Fruit fly (Drosophila melanogaster) whole organism, embryonic: ENCODE measurements around the gene CG44001.

ENCODE experiments used
- Aef1 ChIP-seq: fragments of 200-800 bp; sonication (Bioruptor generic); IDR thresholded peaks from 3 replicates; pipeline ENCODE4 v1.3.6; 2022; ENCODE audit warnings: missing biosample characterization, missing genetic modification characterization
- Atf6 ChIP-seq: fragments of 200-800 bp; sonication (Bioruptor generic); IDR thresholded peaks from 2 replicates; pipeline ENCODE4 v1.3.6; 2022; ENCODE audit warnings: missing biosample characterization, missing genetic modification characterization
- BtbVII ChIP-seq: fragments of 200-800 bp; sonication (Bioruptor generic); optimal IDR thresholded peaks from 3 replicates; lab custom pipeline; 2017; ENCODE audit warnings: missing biosample characterization, mild to moderate bottlenecking, missing genetic modification characterization
- Bteb2 ChIP-seq: fragments of 200-800 bp; sonication (Bioruptor generic); optimal IDR thresholded peaks from 2 replicates; lab custom pipeline; 2016; ENCODE audit warnings: missing biosample characterization, missing genetic modification characterization
- CG1024 ChIP-seq: fragments of 200-800 bp; sonication (Bioruptor generic); IDR thresholded peaks from 2 replicates; pipeline ENCODE4 v1.3.6; 2022; ENCODE audit warnings: missing biosample characterization, missing genetic modification characterization
- CG11696 ChIP-seq: fragments of 200-800 bp; sonication (Bioruptor generic); IDR thresholded peaks from 2 replicates; pipeline ENCODE4 v1.3.6; 2022; ENCODE audit warnings: missing biosample characterization, missing genetic modification characterization
- CG12391 ChIP-seq: fragments of 200-800 bp; sonication (Bioruptor generic); optimal IDR thresholded peaks from 3 replicates; lab custom pipeline; 2018; ENCODE audit warnings: missing biosample characterization, mild to moderate bottlenecking, missing genetic modification characterization, moderate library complexity
- CG12744 ChIP-seq: fragments of 200-800 bp; sonication (Bioruptor generic); optimal IDR thresholded peaks from 2 replicates; lab custom pipeline; 2016; ENCODE audit warnings: missing biosample characterization, missing genetic modification characterization
- CG15514 ChIP-seq: fragments of 200-800 bp; sonication (Bioruptor generic); optimal IDR thresholded peaks from 3 replicates; lab custom pipeline; 2017; ENCODE audit warnings: missing biosample characterization, missing genetic modification characterization, mild to moderate bottlenecking, moderate library complexity, missing genetic modification reagents
- CG15601 ChIP-seq: fragments of 200-800 bp; sonication (Bioruptor generic); optimal IDR thresholded peaks from 3 replicates; lab custom pipeline; 2019; ENCODE audit warnings: missing biosample characterization, mild to moderate bottlenecking, missing genetic modification characterization, moderate library complexity
- CG1603 ChIP-seq: fragments of 200-800 bp; sonication (Bioruptor generic); optimal IDR thresholded peaks from 2 replicates; lab custom pipeline; 2019; ENCODE audit warnings: missing biosample characterization, mild to moderate bottlenecking, missing genetic modification characterization, moderate library complexity
- CG16779 ChIP-seq: fragments of 200-800 bp; sonication (Bioruptor generic); IDR thresholded peaks from 2 replicates; pipeline ENCODE4 v1.3.6; 2022; ENCODE audit warnings: missing biosample characterization, missing genetic modification characterization
- CG17802 ChIP-seq: fragments of 200-800 bp; sonication (Bioruptor generic); optimal IDR thresholded peaks from 2 replicates; lab custom pipeline; 2018; ENCODE audit warnings: missing biosample characterization, mild to moderate bottlenecking, missing genetic modification characterization, moderate library complexity
- CG2678 ChIP-seq: fragments of 200-800 bp; sonication (Bioruptor generic); optimal IDR thresholded peaks from 3 replicates; lab custom pipeline; 2019; ENCODE audit warnings: missing biosample characterization, mild to moderate bottlenecking, missing genetic modification characterization, moderate library complexity
- CG4282 ChIP-seq: fragments of 200-800 bp; sonication (Bioruptor generic); optimal IDR thresholded peaks from 2 replicates; lab custom pipeline; 2016; ENCODE audit warnings: missing biosample characterization, missing genetic modification characterization
- CG4404 ChIP-seq: fragments of 200-800 bp; sonication (Bioruptor generic); IDR thresholded peaks from 2 replicates; pipeline ENCODE4 v1.3.6; 2022; ENCODE audit warnings: missing biosample characterization, missing genetic modification characterization
- CG4854 ChIP-seq: fragments of 200-800 bp; sonication (Bioruptor generic); optimal IDR thresholded peaks from 2 replicates; lab custom pipeline; 2016; ENCODE audit warnings: missing biosample characterization, missing genetic modification characterization, inconsistent platforms
- CG6854 ChIP-seq: fragments of 200-800 bp; sonication (Bioruptor generic); optimal IDR thresholded peaks from 3 replicates; lab custom pipeline; 2017; ENCODE audit warnings: missing biosample characterization, mild to moderate bottlenecking, missing genetic modification characterization
- CG8281 ChIP-seq: fragments of 200-800 bp; sonication (Bioruptor generic); optimal IDR thresholded peaks from 2 replicates; lab custom pipeline; 2018; ENCODE audit warnings: missing biosample characterization, mild to moderate bottlenecking, missing genetic modification characterization, moderate library complexity
- CG8290 ChIP-seq, 3 experiments: fragments of 200-800 bp; sonication (Bioruptor generic); optimal IDR thresholded peaks; 2 replicates each; lab custom pipeline; 2016 to 2019; ENCODE audit warnings: missing biosample characterization in 3 of 3, missing genetic modification characterization in 3 of 3, mild to moderate bottlenecking in 2 of 3, moderate library complexity in 1 of 3
- CG8478 ChIP-seq: fragments of >200 bp; optimal IDR thresholded peaks from 2 replicates; lab custom pipeline; 2018
- Fer2 ChIP-seq: fragments of 200-800 bp; sonication (Bioruptor generic); optimal IDR thresholded peaks from 2 replicates; lab custom pipeline; 2018; ENCODE audit warnings: missing biosample characterization, mild to moderate bottlenecking, missing genetic modification characterization, moderate library complexity
- HHEX ChIP-seq: fragments of 200-800 bp; sonication (Bioruptor generic); optimal IDR thresholded peaks from 3 replicates; lab custom pipeline; 2017; ENCODE audit warnings: missing biosample characterization, mild to moderate bottlenecking, missing genetic modification characterization, missing genetic modification reagents
- HLH3B ChIP-seq: fragments of 200-800 bp; sonication (Bioruptor generic); IDR thresholded peaks from 2 replicates; pipeline ENCODE4 v1.3.6; 2022; ENCODE audit warnings: missing biosample characterization, missing genetic modification characterization
- Hand ChIP-seq: fragments of 200-800 bp; sonication (Bioruptor generic); optimal IDR thresholded peaks from 2 replicates; lab custom pipeline; 2017; ENCODE audit warnings: mild to moderate bottlenecking, missing biosample characterization, missing genetic modification reagents, missing genetic modification characterization
- Hmr ChIP-seq: fragments of 200-800 bp; sonication (Bioruptor generic); optimal IDR thresholded peaks from 3 replicates; lab custom pipeline; 2017; ENCODE audit warnings: mild to moderate bottlenecking, missing biosample characterization, missing genetic modification reagents, missing genetic modification characterization
- MESR4 ChIP-seq: fragments of 200-800 bp; sonication (Bioruptor generic); optimal IDR thresholded peaks from 2 replicates; lab custom pipeline; 2018; ENCODE audit warnings: missing biosample characterization, mild to moderate bottlenecking, missing genetic modification characterization, moderate library complexity
- Trl ChIP-seq, 3 experiments: fragments of >200 bp in 2 of 3; fragments of 200-800 bp in 1 of 3; sonication (Bioruptor generic) in 1 of 3; optimal IDR thresholded peaks; 2 replicates in 1 of 3; 3 replicates in 2 of 3; lab custom pipeline; 2016 to 2017; ENCODE audit warnings: missing biosample characterization in 1 of 3, missing genetic modification characterization in 1 of 3
- Xrp1 ChIP-seq: fragments of 200-800 bp; sonication (Bioruptor generic); IDR thresholded peaks from 2 replicates; pipeline ENCODE4 v1.3.6; 2022; ENCODE audit warnings: missing biosample characterization, missing genetic modification characterization
- ac ChIP-seq: fragments of 200-800 bp; sonication (Bioruptor generic); optimal IDR thresholded peaks from 3 replicates; lab custom pipeline; 2017; ENCODE audit warnings: missing biosample characterization, mild to moderate bottlenecking, missing genetic modification characterization
- ase ChIP-seq: fragments of 200-800 bp; sonication (Bioruptor generic); IDR thresholded peaks from 3 replicates; pipeline ENCODE4 v1.3.6; 2022; ENCODE audit warnings: missing biosample characterization, missing genetic modification characterization
- ato ChIP-seq: fragments of 200-800 bp; sonication (Bioruptor generic); IDR thresholded peaks from 2 replicates; pipeline ENCODE4 v1.3.6; 2022; ENCODE audit warnings: missing biosample characterization, missing genetic modification characterization; ENCODE audit not compliant: partially characterized antibody
- btn ChIP-seq: fragments of 200-800 bp; sonication (Bioruptor generic); optimal IDR thresholded peaks from 2 replicates; lab custom pipeline; 2016; ENCODE audit warnings: missing biosample characterization, missing genetic modification characterization
- crc ChIP-seq: fragments of 200-800 bp; sonication (Bioruptor generic); optimal IDR thresholded peaks from 2 replicates; lab custom pipeline; 2016; ENCODE audit warnings: missing biosample characterization, missing genetic modification characterization
- disco-r ChIP-seq: fragments of 200-800 bp; sonication (Bioruptor generic); optimal IDR thresholded peaks from 2 replicates; lab custom pipeline; 2016; ENCODE audit warnings: missing biosample characterization, missing genetic modification characterization
- dm ChIP-seq: fragments of 200-800 bp; sonication (Bioruptor generic); optimal IDR thresholded peaks from 3 replicates; lab custom pipeline; 2016; ENCODE audit warnings: missing biosample characterization, missing genetic modification characterization
- dpn ChIP-seq, 2 experiments: fragments of 200-800 bp; sonication (Bioruptor generic); optimal IDR thresholded peaks; 3 replicates each; lab custom pipeline; 2016; ENCODE audit warnings: missing biosample characterization in 2 of 2, missing genetic modification characterization in 2 of 2
- fd64A ChIP-seq: fragments of 200-800 bp; sonication (Bioruptor generic); optimal IDR thresholded peaks from 3 replicates; lab custom pipeline; 2018; ENCODE audit warnings: missing biosample characterization, mild to moderate bottlenecking, missing genetic modification characterization
- gt ChIP-seq: fragments of 200-800 bp; sonication (Bioruptor generic); IDR thresholded peaks from 2 replicates; pipeline ENCODE4 v1.3.6; 2022; ENCODE audit warnings: missing biosample characterization, missing genetic modification characterization
- insv ChIP-seq, 2 experiments: fragments of 200-800 bp; sonication (Bioruptor generic); optimal IDR thresholded peaks; 3 replicates each; lab custom pipeline; 2016 to 2018; ENCODE audit warnings: missing biosample characterization in 2 of 2, missing genetic modification characterization in 2 of 2
- nom ChIP-seq: fragments of 200-800 bp; sonication (Bioruptor generic); optimal IDR thresholded peaks from 2 replicates; lab custom pipeline; 2017; ENCODE audit warnings: missing biosample characterization, missing genetic modification characterization, mild to moderate bottlenecking, moderate library complexity, missing genetic modification reagents
- p53 ChIP-seq: fragments of 200-800 bp; sonication (Bioruptor generic); optimal IDR thresholded peaks from 2 replicates; lab custom pipeline; 2016; ENCODE audit warnings: missing biosample characterization, missing genetic modification characterization
- pfk ChIP-seq: fragments of 200-800 bp; sonication (Bioruptor generic); optimal IDR thresholded peaks from 2 replicates; lab custom pipeline; 2018; ENCODE audit warnings: missing biosample characterization, mild to moderate bottlenecking, missing genetic modification characterization, moderate library complexity
- run ChIP-seq: fragments of 200-800 bp; sonication (Bioruptor generic); optimal IDR thresholded peaks from 3 replicates; lab custom pipeline; 2018; ENCODE audit warnings: missing biosample characterization, mild to moderate bottlenecking, missing genetic modification characterization
- shn ChIP-seq: fragments of 200-800 bp; sonication (Bioruptor generic); optimal IDR thresholded peaks from 3 replicates; lab custom pipeline; 2016; ENCODE audit warnings: missing biosample characterization, missing genetic modification characterization
- tap ChIP-seq: fragments of 200-800 bp; optimal IDR thresholded peaks from 3 replicates; lab custom pipeline; 2019; ENCODE audit warnings: missing biosample characterization, mild to moderate bottlenecking, missing genetic modification characterization, moderate library complexity
- twi ChIP-seq: fragments of 200-800 bp; optimal IDR thresholded peaks from 2 replicates; lab custom pipeline; 2019; ENCODE audit warnings: missing biosample characterization, mild to moderate bottlenecking, missing genetic modification characterization, moderate library complexity
- zen ChIP-seq: fragments of 200-800 bp; sonication (Bioruptor generic); optimal IDR thresholded peaks from 3 replicates; lab custom pipeline; 2018; ENCODE audit warnings: missing biosample characterization, mild to moderate bottlenecking, missing genetic modification characterization, moderate library complexity

The CG44001 gene

DNA sequence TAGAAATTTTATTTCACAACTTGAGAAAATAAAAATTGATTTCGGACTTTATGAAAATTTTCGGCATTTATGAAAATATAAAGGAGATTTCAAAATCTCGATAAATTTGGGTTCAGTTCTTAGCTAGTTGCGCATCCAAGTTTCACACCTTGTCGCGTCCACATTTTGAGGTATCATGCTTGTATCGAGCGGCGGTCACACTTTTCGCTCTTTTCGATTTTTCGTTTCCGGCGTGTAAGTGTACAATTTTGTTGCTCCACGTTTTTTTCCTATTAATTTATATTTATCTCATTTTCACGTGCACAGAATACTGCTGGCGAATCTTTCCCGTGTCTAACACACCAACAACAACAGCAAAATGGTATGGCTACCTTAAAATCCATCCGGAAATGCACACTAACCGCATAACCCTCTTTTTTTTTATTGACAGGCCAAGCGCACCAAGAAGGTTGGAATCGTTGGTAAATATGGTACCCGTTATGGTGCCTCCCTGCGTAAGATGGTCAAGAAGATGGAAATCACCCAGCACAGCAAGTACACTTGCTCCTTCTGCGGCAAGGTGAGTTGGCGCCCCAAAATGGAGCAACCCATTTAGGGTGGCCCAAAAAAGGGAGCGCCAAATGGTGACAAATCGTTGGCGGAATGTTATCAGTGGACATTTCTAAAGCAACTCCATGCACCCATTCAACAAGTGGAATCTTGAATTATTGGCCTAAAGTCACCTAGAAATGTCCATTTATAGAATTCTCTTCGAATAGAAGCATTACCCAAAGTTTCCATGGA is 27.9 kb downstream of the CG44001 start, which contains the start of gene RpL37A (continued):
- peak; percentile 84 for TF ChIP-seq CG6854
- TF ChIP-seq btn: peak; percentile 66
- TF ChIP-seq fd64A (GFP tag; lab: Kevin White, UChicago): peak; percentile 76
- TF ChIP-seq dpn (GFP tag; optimal IDR thresholded peaks at IDR 0.05; lab: Kevin White, UChicago): peak; percentile 72 to 90
- TF ChIP-seq Atf6 (GFP tag; lab: Robert Waterston, UW): peak; percentile 78
- TF ChIP-seq gt (GFP tag; lab: Robert Waterston, UW): peak; percentile 34; the same call in 1 of the 2 replicates
- peak; percentile 57; the same call in 1 of the 3 replicates for TF ChIP-seq ase (GFP tag; lab: Robert Waterston, UW)
- no peak for TF ChIP-seq CG8478 (lab: Kevin White, UChicago)
- peak; percentile 91 for TF ChIP-seq CG15514 (GFP tag; lab: Kevin White, UChicago)
- TF ChIP-seq twi: peak; percentile 53
- peak; percentile 24 for TF ChIP-seq Hand (GFP tag; lab: Kevin White, UChicago)
- peak in 1 of 2 experiments; percentile 73 for TF ChIP-seq insv (GFP tag; optimal IDR thresholded peaks at IDR 0.05; lab: Kevin White, UChicago)
- peak; percentile 72 for TF ChIP-seq disco-r (GFP tag; lab: Kevin White, UChicago)
- peak; percentile 63 for TF ChIP-seq CG4282
- peak; percentile 89 for TF ChIP-seq HHEX (GFP tag; lab: Kevin White, UChicago)
- TF ChIP-seq CG1024 (GFP tag; lab: Robert Waterston, UW): peak; percentile 81
- peak; percentile 76 for TF ChIP-seq CG1603 (tag; lab: Kevin White, UChicago)
- peak; percentile 74 for TF ChIP-seq CG2678 (tag; lab: Kevin White, UChicago)
- TF ChIP-seq Xrp1 (GFP tag; lab: Robert Waterston, UW): no peak
- TF ChIP-seq nom (GFP tag; lab: Kevin White, UChicago): peak; percentile 86
- TF ChIP-seq CG4854: peak; percentile 84
- TF ChIP-seq Bteb2 (GFP tag; lab: Kevin White, UChicago): peak; percentile 80
- peak; percentile 86 for TF ChIP-seq CG15601
- TF ChIP-seq CG17802 (tag; lab: Kevin White, UChicago): peak; percentile 68
- TF ChIP-seq run: peak; percentile 56
- no peak for TF ChIP-seq CG16779 (GFP tag; lab: Robert Waterston, UW)
- TF ChIP-seq Trl (optimal IDR thresholded peaks at IDR 0.05; lab: Kevin White, UChicago): no peak
- peak; percentile 89 for TF ChIP-seq Trl (GFP tag; optimal IDR thresholded peaks at IDR 0.05; lab: Kevin White, UChicago)
- peak; percentile 75 for TF ChIP-seq pfk (GFP tag; lab: Kevin White, UChicago)
- no peak; the same call in 2 of the 3 replicates for TF ChIP-seq Aef1 (GFP tag; lab: Robert Waterston, UW)
- TF ChIP-seq CG4404: no peak
- peak; percentile 47 for TF ChIP-seq shn (GFP tag; lab: Kevin White, UChicago)
- peak; percentile 59 for TF ChIP-seq ac (GFP tag; lab: Kevin White, UChicago)
- peak; percentile 66 for TF ChIP-seq tap (tag; lab: Kevin White, UChicago)
- peak; percentile 94 for TF ChIP-seq dm
- TF ChIP-seq ato (GFP tag; lab: Robert Waterston, UW): no peak
- TF ChIP-seq HLH3B (GFP tag; lab: Robert Waterston, UW): peak; percentile 58; the same call in 1 of the 2 replicates
- TF ChIP-seq p53: peak; percentile 85
- TF ChIP-seq Hmr (GFP tag; lab: Kevin White, UChicago): peak; percentile 88
- peak; percentile 78 for TF ChIP-seq BtbVII (GFP tag; lab: Kevin White, UChicago)
- peak; percentile 68 for TF ChIP-seq zen (tag; lab: Kevin White, UChicago)
- TF ChIP-seq CG12391 (tag; lab: Kevin White, UChicago): peak; percentile 63
- TF ChIP-seq crc (GFP tag; lab: Kevin White, UChicago): peak; percentile 77
- TF ChIP-seq MESR4 (GFP tag; lab: Kevin White, UChicago): peak; percentile 98
- peak; percentile 33 for TF ChIP-seq CG8281 (tag; lab: Kevin White, UChicago)
- TF ChIP-seq Fer2 (tag; lab: Kevin White, UChicago): peak; percentile 41
- peak; percentile 71 for TF ChIP-seq CG12744 (GFP tag; lab: Kevin White, UChicago)
- TF ChIP-seq CG11696 (GFP tag; lab: Robert Waterston, UW): 0 out of 2 replicates have a peak, but pooled peaks have one; percentile 32
- TF ChIP-seq CG8290 (GFP tag; optimal IDR thresholded peaks at IDR 0.05; lab: Kevin White, UChicago): peak; percentile 86
- peak; percentile 81 to 89 for TF ChIP-seq CG8290 (tag; optimal IDR thresholded peaks at IDR 0.05; lab: Kevin White, UChicago)
